Fruit fly (Drosophila melanogaster) whole organism, prepupa: ENCODE measurements around the gene Polr2F.

Experiments
- CG6854 ChIP-seq: fragments of 200-800 bp; sonication (Bioruptor generic); optimal IDR thresholded peaks from 2 replicates; lab custom pipeline; 2017; ENCODE audit warnings: missing biosample characterization, mild to moderate bottlenecking, missing genetic modification characterization
- CG8632 ChIP-seq: fragments of 200-800 bp; sonication (Bioruptor generic); optimal IDR thresholded peaks from 3 replicates; lab custom pipeline; 2016; ENCODE audit warnings: missing biosample characterization, missing genetic modification characterization
- topi ChIP-seq: fragments of 200-800 bp; sonication (Bioruptor generic); optimal IDR thresholded peaks from 3 replicates; lab custom pipeline; 2016; ENCODE audit warnings: missing biosample characterization, missing genetic modification characterization

- TF ChIP-seq topi = no peak
- no peak for TF ChIP-seq CG8632 (GFP tag; lab: Kevin White, UChicago)
- no peak for TF ChIP-seq CG6854
These were observed 4.0 kb upstream of the Polr2F start for dm6 chr3R:5367512-5368169.
